Fruit fly (Drosophila melanogaster): ENCODE results near the gene cpo.

Gene cpo

DNA sequence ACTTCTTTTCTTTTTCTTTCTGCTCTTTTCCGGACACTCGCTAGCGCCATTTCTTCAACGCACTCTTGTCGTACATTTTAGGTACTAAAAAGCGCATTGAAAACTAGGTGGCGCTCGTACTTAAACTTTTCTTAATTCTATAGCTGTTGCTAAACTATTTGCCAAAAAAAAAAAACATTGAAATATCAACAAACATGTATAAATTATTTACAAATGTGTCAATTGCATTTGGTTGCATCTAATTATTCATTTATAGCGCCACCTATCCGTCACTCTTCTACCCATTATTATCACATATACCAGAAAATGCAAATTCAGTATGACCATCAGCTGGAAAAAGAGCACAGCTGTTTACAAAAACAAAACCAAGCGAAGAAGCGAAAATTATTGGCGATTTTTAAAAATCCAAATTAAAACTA is 101.6 kb downstream of the cpo start, which contains the start of gene CG7785 (continued):
- peak; percentile 43 for TF ChIP-seq CG16863 (GFP tag; optimal IDR thresholded peaks at IDR 0.05)
- peak; percentile 48 for TF ChIP-seq Dek (tag; optimal IDR thresholded peaks at IDR 0.05)
- no peak for TF ChIP-seq otp (GFP tag; IDR thresholded peaks at IDR 0.05)
- peak; percentile 4 for TF ChIP-seq CG2202 (tag; optimal IDR thresholded peaks at IDR 0.05)
- no peak for TF ChIP-seq CG8281 (tag; optimal IDR thresholded peaks at IDR 0.05)
- no peak for TF ChIP-seq kni (GFP tag; optimal IDR thresholded peaks at IDR 0.05)
- TF ChIP-seq cato (GFP tag; optimal IDR thresholded peaks at IDR 0.05; ENCODE audit: borderline replicate concordance): peak; percentile 46
- no peak for TF ChIP-seq CG7745 (tag; optimal IDR thresholded peaks at IDR 0.05)
- no peak for TF ChIP-seq cas (GFP tag; IDR thresholded peaks at IDR 0.05)
- TF ChIP-seq Hr51 (GFP tag; optimal IDR thresholded peaks at IDR 0.05): peak; percentile 24 to 62
- TF ChIP-seq lilli (GFP tag; optimal IDR thresholded peaks at IDR 0.05): peak; percentile 67
- no peak; the same call in 1 of the 2 replicates for TF ChIP-seq wdn (GFP tag; IDR thresholded peaks at IDR 0.05)
- TF ChIP-seq CG10431 (GFP tag; optimal IDR thresholded peaks at IDR 0.05): peak; percentile 10
- peak; percentile 85 to 95 for TF ChIP-seq crp (GFP tag; optimal IDR thresholded peaks at IDR 0.05)
- TF ChIP-seq CG14965 (GFP tag; optimal IDR thresholded peaks at IDR 0.05; ENCODE audit: borderline replicate concordance): no peak
- TF ChIP-seq Awh (GFP tag; IDR thresholded peaks at IDR 0.05): no peak
- no peak; the same call in 1 of the 2 replicates for TF ChIP-seq sisA (GFP tag; IDR thresholded peaks at IDR 0.05)
- TF ChIP-seq ATbp (GFP tag; optimal IDR thresholded peaks at IDR 0.05): peak; percentile 32
- TF ChIP-seq zfh2 (GFP tag; optimal IDR thresholded peaks at IDR 0.05): peak; percentile 3
- no peak for TF ChIP-seq eyg (GFP tag; optimal IDR thresholded peaks at IDR 0.05)
- TF ChIP-seq CG16779 (GFP tag; IDR thresholded peaks at IDR 0.05): no peak
- no peak for TF ChIP-seq NK7.1 (GFP tag; optimal IDR thresholded peaks at IDR 0.05)
- TF ChIP-seq gro (GFP tag; optimal IDR thresholded peaks at IDR 0.05): peak; percentile 55
- TF ChIP-seq mld (GFP tag; IDR thresholded peaks at IDR 0.05; ENCODE audit: partially characterized antibody): no peak
- TF ChIP-seq pita (GFP tag; optimal IDR thresholded peaks at IDR 0.05): peak; percentile 41
- peak; percentile 68 for TF ChIP-seq phol (tag; optimal IDR thresholded peaks at IDR 0.05)
- TF ChIP-seq Side (GFP tag; optimal IDR thresholded peaks at IDR 0.05): peak; percentile 47
- TF ChIP-seq CG31365 (tag; optimal IDR thresholded peaks at IDR 0.05): no peak
- TF ChIP-seq Sox100B (GFP tag; optimal IDR thresholded peaks at IDR 0.05): peak; percentile 47
- TF ChIP-seq CG17912 (GFP tag; optimal IDR thresholded peaks at IDR 0.05): no peak
- no peak for TF ChIP-seq ato (GFP tag; IDR thresholded peaks at IDR 0.05; ENCODE audit: partially characterized antibody)
- peak; percentile 22 for TF ChIP-seq mam (GFP tag; optimal IDR thresholded peaks at IDR 0.05)
- TF ChIP-seq CG30431 (GFP tag; optimal IDR thresholded peaks at IDR 0.05): no peak
- TF ChIP-seq Max (GFP tag; optimal IDR thresholded peaks at IDR 0.05): no peak
- peak; percentile 21 for TF ChIP-seq CG3163 (GFP tag; optimal IDR thresholded peaks at IDR 0.05)
- TF ChIP-seq CG1529 (GFP tag; optimal IDR thresholded peaks at IDR 0.05): no peak
- TF ChIP-seq CG9932 (GFP tag; IDR thresholded peaks at IDR 0.05): no peak
- TF ChIP-seq tgo (GFP tag; IDR thresholded peaks at IDR 0.05): peak; percentile 32; the same call in 2 of the 3 replicates
- peak; percentile 40 for TF ChIP-seq pnt (GFP tag; optimal IDR thresholded peaks at IDR 0.05)
- no peak for TF ChIP-seq CG11093 (GFP tag; IDR thresholded peaks at IDR 0.05)
- TF ChIP-seq sens (GFP tag): peak; percentile 90
- peak; percentile 89 for TF ChIP-seq Med (GFP tag)
- TF ChIP-seq ewg (GFP tag; optimal IDR thresholded peaks at IDR 0.05): no peak
- peak; percentile 79 for TF ChIP-seq CoRest (tag; optimal IDR thresholded peaks at IDR 0.05)
- peak; percentile 70 for TF ChIP-seq CG31441 (GFP tag; IDR thresholded peaks at IDR 0.05)
- TF ChIP-seq CG6813 (GFP tag; optimal IDR thresholded peaks at IDR 0.05): no peak
- TF ChIP-seq Xbp1 (GFP tag; optimal IDR thresholded peaks at IDR 0.05): peak; percentile 73
- TF ChIP-seq CG6765 (GFP tag; optimal IDR thresholded peaks at IDR 0.05): no peak
- TF ChIP-seq CG13296 (GFP tag; optimal IDR thresholded peaks at IDR 0.05): no peak
- TF ChIP-seq CG15073 (GFP tag; optimal IDR thresholded peaks at IDR 0.05): no peak
- peak; percentile 68 for TF ChIP-seq CG33557 (GFP tag; optimal IDR thresholded peaks at IDR 0.05)

All from whole organism, embryonic.